Fruit fly (Drosophila melanogaster): Measurements from ENCODE around the gene CG5026.

The CG5026 gene

dm6 chr3L:8925679-8926078 lies 42.6 kb upstream of the CG5026 start (continued):
- TF ChIP-seq bsh (GFP tag; optimal IDR thresholded peaks at IDR 0.05): peak in 1 of 2 experiments; percentile 81
- TF ChIP-seq CG3847 (GFP tag; IDR thresholded peaks at IDR 0.05): no peak
- no peak for TF ChIP-seq NfI (GFP tag; optimal IDR thresholded peaks at IDR 0.05)
- TF ChIP-seq gsb (GFP tag; IDR thresholded peaks at IDR 0.05): no peak
- peak; percentile 58 for TF ChIP-seq CG6254 (GFP tag; optimal IDR thresholded peaks at IDR 0.05)
- peak; percentile 27 for TF ChIP-seq CG17568 (GFP tag; optimal IDR thresholded peaks at IDR 0.05)
- no peak for TF ChIP-seq ase (GFP tag; IDR thresholded peaks at IDR 0.05)
- TF ChIP-seq CG10959 (GFP tag; IDR thresholded peaks at IDR 0.05): no peak
- no peak for TF ChIP-seq Elba2 (GFP tag; optimal IDR thresholded peaks at IDR 0.05)
- TF ChIP-seq Jarid2 (GFP tag; optimal IDR thresholded peaks at IDR 0.05): peak; percentile 7
- TF ChIP-seq Meics (GFP tag; optimal IDR thresholded peaks at IDR 0.05): no peak
- no peak for TF ChIP-seq sc (optimal IDR thresholded peaks at IDR 0.05)
- TF ChIP-seq sc (GFP tag; optimal IDR thresholded peaks at IDR 0.05): peak; percentile 39
- no peak for TF ChIP-seq dimm (GFP tag; IDR thresholded peaks at IDR 0.05)
- TF ChIP-seq sd (tag; optimal IDR thresholded peaks at IDR 0.05): no peak
- no peak for TF ChIP-seq chinmo (GFP tag; IDR thresholded peaks at IDR 0.05; ENCODE audit: partially characterized antibody)
- TF ChIP-seq Camta (GFP tag; optimal IDR thresholded peaks at IDR 0.05): peak; percentile 18
- TF ChIP-seq Dp (GFP tag; optimal IDR thresholded peaks at IDR 0.05): no peak
- TF ChIP-seq CrebB (tag; optimal IDR thresholded peaks at IDR 0.05): no peak
- TF ChIP-seq pum (GFP tag; optimal IDR thresholded peaks at IDR 0.05): no peak
- TF ChIP-seq CG34376 (GFP tag; optimal IDR thresholded peaks at IDR 0.05): no peak
- no peak for TF ChIP-seq lmd (GFP tag; IDR thresholded peaks at IDR 0.05)
- no peak for TF ChIP-seq B-H2 (GFP tag; optimal IDR thresholded peaks at IDR 0.05)
- TF ChIP-seq CG7839 (tag; optimal IDR thresholded peaks at IDR 0.05): no peak
- TF ChIP-seq ranshi (GFP tag; IDR thresholded peaks at IDR 0.05): no peak
- no peak for TF ChIP-seq CG6854 (GFP tag; optimal IDR thresholded peaks at IDR 0.05)
- no peak for TF ChIP-seq Adf1 (GFP tag; IDR thresholded peaks at IDR 0.05)
- TF ChIP-seq kay (GFP tag; optimal IDR thresholded peaks at IDR 0.05): no peak
- TF ChIP-seq CG7786 (GFP tag; optimal IDR thresholded peaks at IDR 0.05): no peak
- TF ChIP-seq ttk (GFP tag; IDR thresholded peaks at IDR 0.05): 0 out of 2 replicates have a peak, but pooled peaks have one; percentile 16
- no peak for TF ChIP-seq CG12769 (tag; optimal IDR thresholded peaks at IDR 0.05)
- TF ChIP-seq unc-4 (GFP tag; IDR thresholded peaks at IDR 0.05; ENCODE audit: partially characterized antibody): no peak
- TF ChIP-seq prd (optimal IDR thresholded peaks at IDR 0.05): no peak
- no peak for TF ChIP-seq prd (GFP tag; IDR thresholded peaks at IDR 0.05)
- no peak for TF ChIP-seq chn (GFP tag; optimal IDR thresholded peaks at IDR 0.05)
- TF ChIP-seq Rx (GFP tag; IDR thresholded peaks at IDR 0.05): no peak
- no peak; the same call in 2 of the 3 replicates for TF ChIP-seq CG11093 (GFP tag; IDR thresholded peaks at IDR 0.05)
- TF ChIP-seq CG17359 (tag; optimal IDR thresholded peaks at IDR 0.05): peak; percentile 75
- TF ChIP-seq CG3726 (GFP tag; IDR thresholded peaks at IDR 0.05): no peak
- no peak for TF ChIP-seq corto (GFP tag; optimal IDR thresholded peaks at IDR 0.05)
- no peak for TF ChIP-seq CG11560 (tag; IDR thresholded peaks at IDR 0.05)
- no peak for TF ChIP-seq Antp (GFP tag; optimal IDR thresholded peaks at IDR 0.05)
- TF ChIP-seq CG12391 (tag; optimal IDR thresholded peaks at IDR 0.05): no peak
- TF ChIP-seq Xbp1 (GFP tag; optimal IDR thresholded peaks at IDR 0.05): no peak
- TF ChIP-seq Optix (GFP tag; IDR thresholded peaks at IDR 0.05): 0 out of 3 replicates have a peak, but pooled peaks have one; percentile 13
- TF ChIP-seq toy (GFP tag; IDR thresholded peaks at IDR 0.05): no peak
- no peak for TF ChIP-seq CG31224 (GFP tag; IDR thresholded peaks at IDR 0.05)
- TF ChIP-seq Hmr (GFP tag; optimal IDR thresholded peaks at IDR 0.05): no peak
- TF ChIP-seq CG32532 (GFP tag; IDR thresholded peaks at IDR 0.05): no peak
- TF ChIP-seq nerfin-1 (tag; optimal IDR thresholded peaks at IDR 0.05): peak; percentile 23
- TF ChIP-seq caup (GFP tag; optimal IDR thresholded peaks at IDR 0.05; ENCODE audit: severe bottlenecking): no peak
- TF ChIP-seq br (optimal IDR thresholded peaks at IDR 0.05): no peak
- TF ChIP-seq jumu (GFP tag; optimal IDR thresholded peaks at IDR 0.05): no peak
